Fruit fly (Drosophila melanogaster): ENCODE measurements around the gene CG6216.
A peak's percentile ranks its signal among the peaks of the same experiment; 100 is the strongest.

CG6216 gene

DNA sequence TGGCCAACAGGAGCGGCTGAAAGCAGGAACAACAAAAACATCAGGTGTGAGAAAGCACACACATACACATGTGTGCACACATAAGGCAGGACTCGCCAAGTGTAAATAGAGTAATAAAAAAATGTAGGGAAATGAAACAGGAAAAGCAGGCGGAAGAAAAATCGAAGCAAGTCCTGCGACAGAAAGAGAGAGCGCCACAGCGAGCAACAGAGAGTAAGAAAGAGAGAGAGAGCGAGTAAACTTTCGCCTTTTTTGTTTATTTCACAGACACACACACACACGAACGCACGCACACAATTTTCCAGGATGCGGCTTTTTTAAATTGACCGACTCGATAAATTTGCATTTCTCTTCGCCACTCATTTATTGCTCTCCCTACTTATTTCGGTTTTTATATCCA, 46.3 kb upstream of the CG6216 start:
- TF ChIP-seq dsf (GFP tag; optimal IDR thresholded peaks at IDR 0.05; ENCODE audit: borderline replicate concordance) (no peak), Dfd (GFP tag; optimal IDR thresholded peaks at IDR 0.05) (peak; percentile 10), Rel (GFP tag; optimal IDR thresholded peaks at IDR 0.05) (no peak), Rel (tag; optimal IDR thresholded peaks at IDR 0.05) (no peak), Mio (GFP tag; optimal IDR thresholded peaks at IDR 0.05) (no peak), dmrt93B (GFP tag; optimal IDR thresholded peaks at IDR 0.05) (no peak), dl (GFP tag; optimal IDR thresholded peaks at IDR 0.05; ENCODE audit: insufficient read depth in 1 of 2, partially characterized antibody in 2 of 2) (no peak)

DNA sequence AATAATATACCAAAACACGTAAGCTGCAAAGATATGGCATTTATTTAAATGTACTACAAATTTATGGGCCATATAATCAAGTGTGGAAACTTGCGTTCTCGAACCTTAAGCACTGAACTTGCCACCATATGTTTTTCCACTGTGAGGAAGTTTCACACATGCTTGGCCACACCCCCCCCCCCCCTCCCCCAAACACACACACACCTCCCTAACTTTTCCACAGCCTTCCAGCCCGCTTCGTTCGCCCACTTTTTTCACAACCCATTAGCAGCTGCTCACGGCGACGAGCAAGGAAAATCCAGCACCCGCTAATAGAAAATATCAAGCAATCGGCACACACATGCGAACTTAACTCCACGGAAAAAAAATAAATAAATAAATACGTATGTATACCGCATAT, 44.7 kb upstream of the CG6216 start:
- TF ChIP-seq dsf (GFP tag; optimal IDR thresholded peaks at IDR 0.05; ENCODE audit: borderline replicate concordance) (no peak), Dfd (GFP tag; optimal IDR thresholded peaks at IDR 0.05) (peak; percentile 28)

DNA sequence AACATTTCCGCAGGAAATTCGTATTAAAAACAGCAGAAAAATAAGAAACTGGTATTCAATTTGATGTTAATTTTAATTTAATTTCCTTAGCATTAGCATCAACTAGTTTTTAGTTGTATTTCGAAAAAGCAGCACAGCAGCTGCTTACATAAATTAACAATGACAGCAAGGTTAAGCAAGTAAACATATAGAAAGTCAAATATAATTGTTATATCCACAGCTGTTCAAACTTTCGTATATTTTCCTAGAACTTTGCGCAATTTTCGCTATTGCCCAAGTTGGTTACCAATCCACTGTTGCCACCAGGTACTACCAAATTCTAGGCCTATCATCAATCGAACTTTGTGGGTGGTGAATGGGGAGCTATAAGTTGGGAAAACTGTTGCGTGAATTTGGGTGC, 39.4 kb upstream of the CG6216 start:
- TF ChIP-seq Hr83 (GFP tag; optimal IDR thresholded peaks at IDR 0.05; ENCODE audit: poor library complexity, severe bottlenecking) (no peak), sage (GFP tag; optimal IDR thresholded peaks at IDR 0.05) (no peak), HLH106 (tag; optimal IDR thresholded peaks at IDR 0.05) (no peak), foxo (GFP tag; optimal IDR thresholded peaks at IDR 0.05) (no peak), Jra (GFP tag; optimal IDR thresholded peaks at IDR 0.05) (no peak), Rel (GFP tag; optimal IDR thresholded peaks at IDR 0.05) (no peak), Rel (tag; optimal IDR thresholded peaks at IDR 0.05) (no peak), N (GFP tag; optimal IDR thresholded peaks at IDR 0.05) (no peak), GATAd (GFP tag; optimal IDR thresholded peaks at IDR 0.05) (no peak), lola (GFP tag; optimal IDR thresholded peaks at IDR 0.05) (no peak)

DNA sequence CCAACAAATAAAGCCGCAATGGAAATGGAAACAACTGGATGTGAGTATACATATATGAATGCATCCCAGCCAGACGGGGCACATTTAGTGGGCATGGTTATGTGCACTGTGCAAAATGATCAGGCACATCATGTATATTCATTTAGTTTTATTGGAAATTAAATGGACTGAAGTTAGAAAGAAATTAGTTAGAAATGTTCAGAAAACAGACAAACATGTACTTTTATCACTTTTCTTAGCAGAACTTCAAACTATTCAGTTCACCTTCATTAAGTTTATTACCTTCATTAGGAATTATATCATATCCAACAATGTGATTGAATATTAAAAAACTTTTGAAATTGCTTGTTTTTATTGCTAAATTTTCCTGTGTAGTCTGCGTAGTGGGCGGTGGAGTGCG, 36.2 kb upstream of the CG6216 start:
- TF ChIP-seq fru (GFP tag; optimal IDR thresholded peaks at IDR 0.05) (peak; percentile 5), dsf (GFP tag; optimal IDR thresholded peaks at IDR 0.05; ENCODE audit: borderline replicate concordance) (no peak), Rel (GFP tag; optimal IDR thresholded peaks at IDR 0.05) (no peak), Rel (tag; optimal IDR thresholded peaks at IDR 0.05) (no peak), woc (GFP tag; optimal IDR thresholded peaks at IDR 0.05) (no peak), foxo (GFP tag; optimal IDR thresholded peaks at IDR 0.05) (peak in 1 of 2 experiments; percentile 5), usp (GFP tag; optimal IDR thresholded peaks at IDR 0.05) (no peak), CrebA (GFP tag; optimal IDR thresholded peaks at IDR 0.05; ENCODE audit: borderline replicate concordance) (no peak), Mio (GFP tag; optimal IDR thresholded peaks at IDR 0.05) (no peak)

DNA sequence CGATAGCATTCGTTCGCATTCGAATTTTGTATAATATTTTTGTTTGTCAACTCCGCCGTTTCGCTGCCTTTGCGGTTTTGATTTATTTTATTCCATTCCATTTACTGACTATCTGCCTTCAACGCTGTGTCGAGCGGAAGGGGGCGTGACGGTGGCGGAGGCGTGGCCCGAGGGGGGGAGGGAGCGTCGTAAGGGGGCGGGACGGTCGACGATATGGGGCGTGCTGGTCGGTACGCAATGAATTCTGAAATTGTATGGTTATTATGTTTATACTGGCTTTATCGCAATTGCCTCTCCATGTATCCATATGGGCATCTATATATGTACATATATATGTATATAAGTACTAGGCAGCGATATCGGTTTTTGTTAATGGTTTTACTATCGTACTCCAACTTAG, 33.4 kb upstream of the CG6216 start:
- peak; percentile 81 for TF ChIP-seq Dfd (GFP tag; optimal IDR thresholded peaks at IDR 0.05)
- TF ChIP-seq Vsx2 (GFP tag; optimal IDR thresholded peaks at IDR 0.05; ENCODE audit: partially characterized antibody): no peak

DNA sequence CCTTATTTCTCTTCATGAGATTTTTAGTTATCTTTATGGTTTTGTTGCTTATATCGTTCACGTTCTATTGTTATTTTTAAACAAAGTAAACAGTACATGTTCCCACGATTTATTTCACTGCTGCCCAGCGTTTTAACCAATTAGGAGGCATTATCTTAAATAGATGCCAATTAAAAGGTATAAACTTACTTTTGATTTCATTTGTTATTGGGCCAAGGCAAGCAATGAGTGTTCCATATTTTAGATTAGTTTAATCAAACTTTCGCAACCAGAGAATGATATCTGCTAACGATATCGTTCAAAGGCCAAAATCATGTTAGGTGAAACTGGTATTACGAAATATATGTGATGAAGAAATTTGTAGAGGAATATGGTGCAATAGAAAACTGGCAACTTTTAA, 32.4 kb upstream of the CG6216 start:
- TF ChIP-seq N (GFP tag; optimal IDR thresholded peaks at IDR 0.05): no peak
- no peak for TF ChIP-seq dmrt93B (GFP tag; optimal IDR thresholded peaks at IDR 0.05)
- no peak for TF ChIP-seq sage (GFP tag; optimal IDR thresholded peaks at IDR 0.05)
- TF ChIP-seq Abd-B (GFP tag; optimal IDR thresholded peaks at IDR 0.05): no peak
- TF ChIP-seq OdsH (GFP tag; optimal IDR thresholded peaks at IDR 0.05): no peak
- no peak for TF ChIP-seq br (GFP tag; optimal IDR thresholded peaks at IDR 0.05)
- TF ChIP-seq fru (GFP tag; optimal IDR thresholded peaks at IDR 0.05): no peak
- no peak for TF ChIP-seq Dif (GFP tag; optimal IDR thresholded peaks at IDR 0.05; ENCODE audit: partially characterized antibody)
- no peak for TF ChIP-seq Hr78 (GFP tag; optimal IDR thresholded peaks at IDR 0.05)
- TF ChIP-seq Rel (GFP tag; optimal IDR thresholded peaks at IDR 0.05): no peak
- TF ChIP-seq Rel (tag; optimal IDR thresholded peaks at IDR 0.05): no peak
- TF ChIP-seq h (GFP tag; optimal IDR thresholded peaks at IDR 0.05): no peak
- no peak for TF ChIP-seq sv (GFP tag; optimal IDR thresholded peaks at IDR 0.05)
- no peak for TF ChIP-seq Dfd (GFP tag; optimal IDR thresholded peaks at IDR 0.05)
- no peak for TF ChIP-seq jim (GFP tag; optimal IDR thresholded peaks at IDR 0.05)

All from whole organism, wandering third instar larva.